Fruit fly (Drosophila melanogaster): ENCODE data around the gene Hsp60D.

Hsp60D gene

dm6 chr2L:13398614-13399161 is 50.6 kb downstream of the Hsp60D start, which contains the start of the genes CG10859 and CG7110 (continued):
- TF ChIP-seq CG15514 (GFP tag; optimal IDR thresholded peaks at IDR 0.05): peak; percentile 76
- TF ChIP-seq insv (GFP tag; optimal IDR thresholded peaks at IDR 0.05): peak in 1 of 2 experiments; percentile 50
- peak; percentile 28 for TF ChIP-seq tap (tag; optimal IDR thresholded peaks at IDR 0.05)
- TF ChIP-seq CG10431 (GFP tag; optimal IDR thresholded peaks at IDR 0.05): peak; percentile 5
- TF ChIP-seq CG2202 (tag; optimal IDR thresholded peaks at IDR 0.05): peak; percentile 43
- TF ChIP-seq bcd (GFP tag; optimal IDR thresholded peaks at IDR 0.05): peak; percentile 63
- TF ChIP-seq Atf3 (GFP tag; optimal IDR thresholded peaks at IDR 0.05): no peak
- peak; percentile 40 for TF ChIP-seq CG2116 (GFP tag; optimal IDR thresholded peaks at IDR 0.05)
- no peak for TF ChIP-seq nerfin-2 (GFP tag; IDR thresholded peaks at IDR 0.05; ENCODE audit: partially characterized antibody)
- TF ChIP-seq CG9609 (GFP tag; optimal IDR thresholded peaks at IDR 0.05): no peak
- no peak for TF ChIP-seq cas (GFP tag; IDR thresholded peaks at IDR 0.05)
- TF ChIP-seq CG9727 (GFP tag; optimal IDR thresholded peaks at IDR 0.05): peak; percentile 61
- TF ChIP-seq org-1 (GFP tag; optimal IDR thresholded peaks at IDR 0.05): no peak
- TF ChIP-seq Mrtf (GFP tag; IDR thresholded peaks at IDR 0.05): no peak
- peak; percentile 16 for TF ChIP-seq Jarid2 (GFP tag; optimal IDR thresholded peaks at IDR 0.05)
- peak; percentile 91 for TF ChIP-seq Med (GFP tag)
- TF ChIP-seq CG10654 (GFP tag; optimal IDR thresholded peaks at IDR 0.05): peak; percentile 18
- peak; percentile 70 for TF ChIP-seq Ets65A (GFP tag)
- TF ChIP-seq corto (GFP tag; optimal IDR thresholded peaks at IDR 0.05): no peak
- TF ChIP-seq D19B (GFP tag; optimal IDR thresholded peaks at IDR 0.05): no peak
- no peak for TF ChIP-seq Dek (tag; optimal IDR thresholded peaks at IDR 0.05)
- no peak for TF ChIP-seq CG13287 (GFP tag; IDR thresholded peaks at IDR 0.05; ENCODE audit: partially characterized antibody)
- peak; percentile 59 for TF ChIP-seq Asciz (GFP tag; optimal IDR thresholded peaks at IDR 0.05)
- TF ChIP-seq Sry-δ (GFP tag; optimal IDR thresholded peaks at IDR 0.05): no peak
- TF ChIP-seq CTCF (GFP tag; optimal IDR thresholded peaks at IDR 0.05): no peak
- no peak for TF ChIP-seq dpn (GFP tag; optimal IDR thresholded peaks at IDR 0.05)
- no peak for TF ChIP-seq dimm (GFP tag; IDR thresholded peaks at IDR 0.05)
- TF ChIP-seq gsb (GFP tag; IDR thresholded peaks at IDR 0.05): no peak
- no peak for TF ChIP-seq ttk (GFP tag; IDR thresholded peaks at IDR 0.05)
- 0 out of 2 replicates have a peak, but pooled peaks have one; percentile 32 for TF ChIP-seq Oaz (GFP tag; IDR thresholded peaks at IDR 0.05)
- TF ChIP-seq CG3065 (GFP tag; optimal IDR thresholded peaks at IDR 0.05): no peak
- TF ChIP-seq gem (tag; optimal IDR thresholded peaks at IDR 0.05): peak; percentile 25
- TF ChIP-seq bsh (GFP tag; optimal IDR thresholded peaks at IDR 0.05): peak in 1 of 2 experiments; percentile 25
- TF ChIP-seq ato (GFP tag; IDR thresholded peaks at IDR 0.05; ENCODE audit: partially characterized antibody): no peak
- TF ChIP-seq gfzf (GFP tag; optimal IDR thresholded peaks at IDR 0.05): peak; percentile 86
- no peak for TF ChIP-seq CG7556 (GFP tag; optimal IDR thresholded peaks at IDR 0.05)
- peak; percentile 64 for TF ChIP-seq CoRest (tag; optimal IDR thresholded peaks at IDR 0.05)
- TF ChIP-seq Mes4 (GFP tag; optimal IDR thresholded peaks at IDR 0.05): peak; percentile 17
- no peak for TF ChIP-seq Camta (GFP tag; optimal IDR thresholded peaks at IDR 0.05)
- peak; percentile 65 for TF ChIP-seq CG14710 (tag; optimal IDR thresholded peaks at IDR 0.05)
- TF ChIP-seq abd-A (tag; optimal IDR thresholded peaks at IDR 0.05): no peak
- no peak for TF ChIP-seq pho (GFP tag; optimal IDR thresholded peaks at IDR 0.05)
- TF ChIP-seq scrt (GFP tag; optimal IDR thresholded peaks at IDR 0.05): peak; percentile 88
- TF ChIP-seq her (GFP tag; optimal IDR thresholded peaks at IDR 0.05): no peak
- peak; percentile 56 for TF ChIP-seq CG1233 (GFP tag; optimal IDR thresholded peaks at IDR 0.05)
- TF ChIP-seq CG9437 (GFP tag; optimal IDR thresholded peaks at IDR 0.05): no peak
- TF ChIP-seq sens-2 (GFP tag; IDR thresholded peaks at IDR 0.05): peak; percentile 33; the same call in 1 of the 2 replicates
- TF ChIP-seq Abd-B (GFP tag; optimal IDR thresholded peaks at IDR 0.05): no peak
- TF ChIP-seq CG17385 (GFP tag; optimal IDR thresholded peaks at IDR 0.05): peak; percentile 42
- TF ChIP-seq CG9797 (GFP tag; optimal IDR thresholded peaks at IDR 0.05): peak; percentile 77
